Worm (Caenorhabditis elegans) whole organism, L4 larva: ENCODE data around the gene dgn-1.

ENCODE experiments used
- ceh-62 ChIP-seq: sonication (generic microtip); optimal IDR thresholded peaks from 2 replicates; lab custom pipeline; 2017; ENCODE audit warnings: missing biosample characterization, missing genetic modification characterization
- unc-62 ChIP-seq, 3 experiments: fragments of 150-350 bp in 1 of 3; sonication (generic microtip); optimal IDR thresholded peaks in 2 of 3; peaks in 1 of 3; 1 replicate in 1 of 3; 2 replicates in 2 of 3; lab custom pipeline; 2014 to 2017; ENCODE audit warnings: missing biosample characterization in 3 of 3, missing genetic modification characterization in 3 of 3, missing genetic modification reagents in 3 of 3, missing genotype in 1 of 3

- TF ChIP-seq unc-62 (GFP tag; optimal IDR thresholded peaks at IDR 0.05 in 1 of 2; lab: Kevin White, UChicago), result no peak
- no peak for TF ChIP-seq unc-62 (tag; optimal IDR thresholded peaks at IDR 0.05; lab: Kevin White, UChicago)
- no peak for TF ChIP-seq ceh-62 (tag; lab: Kevin White, UChicago)
Measured at ce11 chrX:10965508-10965907, 36.7 kb upstream of the dgn-1 start.
